Fruit fly (Drosophila melanogaster): ENCODE measurements around the gene ATP7.

The ATP7 gene

DNA sequence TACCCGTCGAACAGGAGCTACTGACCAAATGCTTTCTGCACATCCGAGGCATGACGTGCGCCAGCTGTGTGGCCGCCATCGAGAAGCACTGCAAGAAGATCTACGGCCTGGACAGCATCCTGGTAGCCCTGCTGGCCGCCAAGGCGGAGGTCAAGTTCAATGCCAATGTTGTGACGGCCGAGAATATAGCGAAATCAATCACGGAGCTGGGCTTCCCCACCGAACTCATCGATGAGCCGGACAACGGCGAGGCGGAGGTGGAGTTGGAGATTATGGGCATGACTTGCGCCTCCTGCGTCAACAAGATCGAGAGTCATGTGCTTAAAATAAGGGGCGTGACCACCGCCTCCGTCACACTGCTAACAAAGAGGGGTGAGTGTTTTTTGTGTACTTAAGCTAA is 1.1 kb downstream of the ATP7 start:
- TF ChIP-seq svp (GFP tag) (peak; percentile 76), Lpt (GFP tag; optimal IDR thresholded peaks at IDR 0.05) (no peak)

DNA sequence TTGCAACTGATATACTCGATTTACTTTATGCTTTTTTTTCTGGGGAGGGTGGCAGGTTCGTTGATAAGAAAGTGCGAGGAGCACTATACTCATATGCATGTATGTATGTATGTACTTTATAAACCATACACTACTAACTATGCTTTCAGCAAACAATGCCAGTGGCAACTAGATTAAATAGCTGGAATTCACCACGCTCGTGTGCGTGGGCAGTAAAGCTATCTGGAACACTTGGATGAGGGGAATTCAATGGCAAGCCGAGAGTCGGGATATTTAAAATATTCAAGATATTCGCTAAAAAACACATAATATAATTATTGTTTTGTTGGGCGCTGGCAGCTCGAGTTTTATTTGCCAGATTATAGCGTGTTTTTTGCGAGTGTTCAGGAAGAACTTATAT is 2.0 kb downstream of the ATP7 start:
- TF ChIP-seq CG8632 (GFP tag; optimal IDR thresholded peaks at IDR 0.05) (no peak), Eip78C (GFP tag) (peak; percentile 68), CG10669 (GFP tag; optimal IDR thresholded peaks at IDR 0.05) (peak; percentile 20), fkh (GFP tag; optimal IDR thresholded peaks at IDR 0.05) (peak; percentile 35), fd59A (GFP tag; optimal IDR thresholded peaks at IDR 0.05) (no peak), svp (GFP tag) (peak; percentile 70), eg (GFP tag; IDR thresholded peaks at IDR 0.05) (0 out of 3 replicates have a peak, but pooled peaks have one; percentile 17), topi (GFP tag; optimal IDR thresholded peaks at IDR 0.05) (no peak), CG32006 (GFP tag; optimal IDR thresholded peaks at IDR 0.05) (peak; percentile 17), CG1621 (tag; optimal IDR thresholded peaks at IDR 0.05) (no peak), CG6854 (GFP tag; optimal IDR thresholded peaks at IDR 0.05) (no peak), CG15336 (GFP tag; IDR thresholded peaks at IDR 0.05) (peak; percentile 40; the same call in 1 of the 2 replicates), Sox102F (GFP tag; optimal IDR thresholded peaks at IDR 0.05) (no peak)

DNA sequence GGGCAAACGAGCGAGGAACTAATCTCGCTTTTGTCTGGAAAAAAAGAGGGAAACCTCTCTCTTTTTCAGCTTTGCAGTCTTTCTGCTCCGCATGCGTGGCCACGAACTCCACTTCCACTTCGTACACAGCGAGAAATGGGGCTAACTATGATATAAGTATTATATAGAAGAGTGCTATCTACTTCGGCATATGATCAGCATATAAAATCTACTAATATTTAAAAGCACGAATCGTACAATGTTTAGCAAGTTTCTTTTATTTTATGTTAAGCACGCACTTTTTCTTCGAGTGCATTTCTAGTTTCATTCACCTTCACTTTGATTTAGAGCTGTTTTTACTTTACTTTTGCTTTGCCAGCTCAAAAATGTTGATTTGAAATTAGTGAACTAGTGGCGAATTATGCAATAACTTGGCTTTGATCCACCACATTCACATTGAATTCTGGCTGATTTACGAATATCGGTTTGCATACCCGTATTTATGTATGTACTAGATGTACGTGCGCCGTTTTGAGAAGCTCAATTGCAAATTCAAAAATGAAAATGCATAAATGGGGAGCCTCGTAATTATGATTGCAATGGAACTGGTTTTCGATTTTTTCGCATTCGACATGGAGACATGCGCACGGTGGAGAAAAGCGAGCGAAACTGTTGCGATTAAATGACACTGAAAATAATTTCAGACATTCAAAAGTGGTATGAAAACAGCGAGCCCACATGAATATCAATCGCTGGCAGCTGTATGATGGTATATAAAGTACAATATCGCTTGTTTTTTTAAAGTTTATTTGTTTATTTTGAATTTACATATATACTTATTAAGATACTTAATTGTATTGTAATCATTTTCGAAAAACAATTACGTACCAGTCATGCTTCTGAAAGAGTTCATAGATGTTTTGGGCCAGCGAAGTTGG is 3.0 kb downstream of the ATP7 start:
- TF ChIP-seq cyc (GFP tag; optimal IDR thresholded peaks at IDR 0.05) (peak; percentile 81), CG6792 (GFP tag; optimal IDR thresholded peaks at IDR 0.05) (peak; percentile 88), CG15336 (GFP tag; IDR thresholded peaks at IDR 0.05) (peak; percentile 97), esn (GFP tag; optimal IDR thresholded peaks at IDR 0.05) (peak; percentile 86), ss (GFP tag; optimal IDR thresholded peaks at IDR 0.05) (peak; percentile 93 to 94), Blimp-1 (GFP tag; optimal IDR thresholded peaks at IDR 0.05) (peak; percentile 51), acj6 (GFP tag; optimal IDR thresholded peaks at IDR 0.05) (peak; percentile 93), CG8319 (GFP tag; optimal IDR thresholded peaks at IDR 0.05) (peak; percentile 78), CG9139 (GFP tag; optimal IDR thresholded peaks at IDR 0.05) (peak; percentile 86), fd59A (GFP tag; optimal IDR thresholded peaks at IDR 0.05) (peak; percentile 90), CG11762 (GFP tag; optimal IDR thresholded peaks at IDR 0.05; ENCODE audit: insufficient read depth) (peak; percentile 88), dsx (GFP tag; optimal IDR thresholded peaks at IDR 0.05; ENCODE audit: poor library complexity, severe bottlenecking) (peak; percentile 95), eg (GFP tag; IDR thresholded peaks at IDR 0.05) (peak; percentile 98), Sox102F (GFP tag; optimal IDR thresholded peaks at IDR 0.05) (peak; percentile 80), net (GFP tag; optimal IDR thresholded peaks at IDR 0.05) (peak; percentile 95), topi (GFP tag; optimal IDR thresholded peaks at IDR 0.05) (peak; percentile 87), Lpt (GFP tag; optimal IDR thresholded peaks at IDR 0.05) (peak; percentile 93), spab (GFP tag; optimal IDR thresholded peaks at IDR 0.05) (peak; percentile 85), Sox15 (GFP tag; optimal IDR thresholded peaks at IDR 0.05) (peak; percentile 83), CG10669 (GFP tag; optimal IDR thresholded peaks at IDR 0.05) (peak; percentile 89), CG6808 (GFP tag; optimal IDR thresholded peaks at IDR 0.05) (peak; percentile 93), CG1621 (tag; optimal IDR thresholded peaks at IDR 0.05) (peak; percentile 90), CG8632 (GFP tag; optimal IDR thresholded peaks at IDR 0.05) (peak; percentile 89), OdsH (GFP tag; optimal IDR thresholded peaks at IDR 0.05) (peak; percentile 93), CG10631 (GFP tag; optimal IDR thresholded peaks at IDR 0.05) (peak; percentile 87), CG34406 (GFP tag; optimal IDR thresholded peaks at IDR 0.05) (peak; percentile 90), Ets21C (GFP tag; optimal IDR thresholded peaks at IDR 0.05) (peak; percentile 61), CG4318 (GFP tag; optimal IDR thresholded peaks at IDR 0.05) (peak; percentile 94), pdm3 (GFP tag; optimal IDR thresholded peaks at IDR 0.05) (peak; percentile 93), CG7368 (GFP tag; optimal IDR thresholded peaks at IDR 0.05) (peak; percentile 92), CG8119 (GFP tag; IDR thresholded peaks at IDR 0.05) (peak; percentile 96), CG6854 (GFP tag; optimal IDR thresholded peaks at IDR 0.05) (peak; percentile 56), vri (GFP tag; optimal IDR thresholded peaks at IDR 0.05) (peak; percentile 80), Hr39 (GFP tag; optimal IDR thresholded peaks at IDR 0.05) (peak; percentile 79), CG11294 (GFP tag; IDR thresholded peaks at IDR 0.05) (peak; percentile 93), CG3032 (tag; optimal IDR thresholded peaks at IDR 0.05) (peak; percentile 95), salr (GFP tag; optimal IDR thresholded peaks at IDR 0.05) (peak; percentile 80 to 82), Hr38 (GFP tag; optimal IDR thresholded peaks at IDR 0.05) (no peak), Sox14 (GFP tag; optimal IDR thresholded peaks at IDR 0.05) (peak; percentile 92)

All from whole organism, prepupa.